Worm (Caenorhabditis elegans) whole organism, L1 larva: ENCODE measurements around the gene F53B1.8.

Source experiments
- Y116A8C.19 ChIP-seq: sonication (generic microtip); optimal IDR thresholded peaks from 2 replicates; lab custom pipeline; 2016; ENCODE audit warnings: missing compliant biosample characterization, missing genetic modification characterization, borderline replicate concordance
- ama-1 ChIP-seq: fragments of 150-350 bp; optimal IDR thresholded peaks from 2 replicates; lab custom pipeline; 2014
- dsc-1 ChIP-seq: sonication (generic microtip); optimal IDR thresholded peaks from 2 replicates; lab custom pipeline; 2016; ENCODE audit warnings: mild to moderate bottlenecking, missing genetic modification characterization, missing compliant biosample characterization
- efl-1 ChIP-seq, 4 experiments: fragments of 150-350 bp; optimal IDR thresholded peaks in 3 of 4; peaks in 1 of 4; 1 replicate in 1 of 4; 2 replicates in 3 of 4; lab custom pipeline; 2014; ENCODE audit warnings: missing biosample characterization in 2 of 4, missing genetic modification characterization in 2 of 4, missing genetic modification reagents in 2 of 4
- fos-1 ChIP-seq: fragments of 150-350 bp; optimal IDR thresholded peaks from 2 replicates; lab custom pipeline; 2014; ENCODE audit warnings: missing biosample characterization, missing genetic modification characterization
- lin-14 ChIP-seq: fragments of 200-800 bp; sonication (Bioruptor generic); optimal IDR thresholded peaks from 2 replicates; lab custom pipeline; 2018; ENCODE audit warnings: mild to moderate bottlenecking, missing genetic modification characterization, moderate library complexity, missing compliant biosample characterization
- nhr-237 ChIP-seq: fragments of 150-350 bp; optimal IDR thresholded peaks from 2 replicates; lab custom pipeline; 2014; ENCODE audit warnings: missing biosample characterization, missing genetic modification characterization
- skn-1 ChIP-seq: fragments of 150-350 bp; optimal IDR thresholded peaks from 2 replicates; lab custom pipeline; 2014; ENCODE audit warnings: missing biosample characterization, missing genetic modification characterization
- sox-4 ChIP-seq: sonication (generic microtip); optimal IDR thresholded peaks from 2 replicates; lab custom pipeline; 2016; ENCODE audit warnings: missing genetic modification characterization, missing compliant biosample characterization

DNA sequence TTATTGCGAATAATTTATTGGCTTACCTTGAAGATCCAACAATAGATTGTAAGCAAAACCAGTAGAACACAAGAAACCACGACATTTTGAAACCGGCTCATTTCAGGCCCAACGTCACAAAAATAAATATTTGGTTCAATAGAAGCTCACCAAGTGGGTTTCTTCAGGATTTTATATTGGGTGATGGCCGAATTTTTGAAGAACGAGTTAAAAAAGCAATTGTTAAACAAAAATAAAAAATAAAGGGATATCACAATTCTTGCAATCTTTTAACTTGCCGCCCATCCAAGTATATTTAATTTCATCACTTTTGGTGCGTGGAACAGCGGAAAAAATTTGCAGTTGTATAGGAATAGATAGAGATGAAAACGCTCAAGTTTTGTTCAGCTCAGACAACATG, 33.2 kb downstream of the F53B1.8 start, which contains the start of gene T21D9.2:
- TF ChIP-seq nhr-237 (tag; lab: Kevin White, UChicago) (no peak), fos-1 (tag; lab: Kevin White, UChicago) (no peak), efl-1 (optimal IDR thresholded peaks at IDR 0.05; lab: Kevin White, UChicago) (no peak), efl-1 (GFP tag; optimal IDR thresholded peaks at IDR 0.05 in 1 of 2; lab: Kevin White, UChicago) (no peak), ama-1 (lab: Kevin White, UChicago) (no peak), sox-4 (tag; lab: Kevin White, UChicago) (no peak), dsc-1 (tag; lab: Kevin White, UChicago) (no peak), skn-1 (tag; lab: Kevin White, UChicago) (no peak), Y116A8C.19 (tag; lab: Kevin White, UChicago) (no peak), lin-14 (GFP tag; lab: Kevin White, UChicago) (no peak)
